Worm (Caenorhabditis elegans): ENCODE data around the gene fbxa-29.

DNA sequence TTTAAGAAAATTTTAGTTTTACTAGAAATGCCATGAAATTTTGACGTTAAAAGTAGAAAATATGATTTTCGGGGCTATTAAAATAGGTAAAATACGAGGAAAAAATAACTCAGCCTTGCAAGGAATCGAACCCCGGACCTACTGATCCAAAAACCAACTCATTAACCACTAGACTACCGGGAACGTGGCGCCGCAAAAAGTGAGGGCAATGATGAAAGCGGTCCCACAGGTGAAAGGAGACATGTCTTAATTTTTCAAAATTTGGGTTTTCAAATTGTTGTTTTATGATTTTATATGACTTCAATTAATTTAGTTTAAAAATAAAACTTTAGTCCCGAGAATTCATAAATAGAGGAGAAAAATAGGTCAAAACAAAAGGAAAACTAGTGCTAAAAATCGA is 42.8 kb downstream of the fbxa-29 start:
- TF ChIP-seq nhr-6 (tag; optimal IDR thresholded peaks at IDR 0.05) (no peak), set-16 (GFP tag; IDR thresholded peaks at IDR 0.05) (no peak), ceh-28 (tag; optimal IDR thresholded peaks at IDR 0.05) (no peak), ceh-82 (tag; optimal IDR thresholded peaks at IDR 0.05) (no peak)

Measured in whole organism, L4 larva.